Fruit fly (Drosophila melanogaster) whole organism, embryonic: ENCODE measurements around the gene SpdS.

Experiments used
- CG10147 ChIP-seq: fragments of 200-800 bp; sonication (Bioruptor generic); optimal IDR thresholded peaks from 2 replicates; lab custom pipeline; 2019; ENCODE audit warnings: missing biosample characterization, mild to moderate bottlenecking, missing genetic modification characterization, moderate library complexity
- CG1024 ChIP-seq: fragments of 200-800 bp; sonication (Bioruptor generic); IDR thresholded peaks from 2 replicates; pipeline ENCODE4 v1.3.6; 2022; ENCODE audit warnings: missing biosample characterization, missing genetic modification characterization
- CG10366 ChIP-seq: fragments of 200-800 bp; sonication (Bioruptor generic); IDR thresholded peaks from 2 replicates; pipeline ENCODE4 v1.3.6; 2022; ENCODE audit warnings: missing biosample characterization, missing genetic modification characterization
- CG10543 ChIP-seq: fragments of 200-800 bp; sonication (Bioruptor generic); optimal IDR thresholded peaks from 3 replicates; lab custom pipeline; 2017; ENCODE audit warnings: missing biosample characterization, mild to moderate bottlenecking, missing genetic modification characterization, moderate library complexity
- CG10565 ChIP-seq: fragments of 200-800 bp; sonication (Bioruptor generic); optimal IDR thresholded peaks from 3 replicates; lab custom pipeline; 2016; ENCODE audit warnings: missing biosample characterization, mild to moderate bottlenecking, missing genetic modification characterization
- CG10654 ChIP-seq: fragments of 200-800 bp; sonication (Bioruptor generic); optimal IDR thresholded peaks from 2 replicates; lab custom pipeline; 2016; ENCODE audit warnings: missing biosample characterization, missing genetic modification characterization
- CG12155 ChIP-seq: fragments of 200-800 bp; sonication (Bioruptor generic); optimal IDR thresholded peaks from 3 replicates; lab custom pipeline; 2016; ENCODE audit warnings: missing biosample characterization, missing genetic modification characterization
- CG12659 ChIP-seq: fragments of 200-800 bp; sonication (Bioruptor generic); optimal IDR thresholded peaks from 3 replicates; lab custom pipeline; 2017; ENCODE audit warnings: mild to moderate bottlenecking, missing biosample characterization, missing genetic modification reagents, missing genetic modification characterization
- CG13296 ChIP-seq: fragments of 200-800 bp; sonication (Bioruptor generic); optimal IDR thresholded peaks from 3 replicates; lab custom pipeline; 2018; ENCODE audit warnings: missing biosample characterization, mild to moderate bottlenecking, missing genetic modification characterization
- CG13624 ChIP-seq: fragments of 200-800 bp; sonication (Bioruptor generic); optimal IDR thresholded peaks from 2 replicates; lab custom pipeline; 2016; ENCODE audit warnings: missing biosample characterization, missing genetic modification characterization
- CG14965 ChIP-seq: fragments of 200-800 bp; sonication (Bioruptor generic); optimal IDR thresholded peaks from 2 replicates; lab custom pipeline; 2016; ENCODE audit warnings: missing biosample characterization, missing genetic modification characterization, borderline replicate concordance
- CG15269 ChIP-seq: fragments of 200-800 bp; sonication (Bioruptor generic); optimal IDR thresholded peaks from 2 replicates; lab custom pipeline; 2018; ENCODE audit warnings: missing biosample characterization, mild to moderate bottlenecking, missing genetic modification characterization, moderate library complexity
- CG15514 ChIP-seq: fragments of 200-800 bp; sonication (Bioruptor generic); optimal IDR thresholded peaks from 3 replicates; lab custom pipeline; 2017; ENCODE audit warnings: missing biosample characterization, missing genetic modification characterization, mild to moderate bottlenecking, moderate library complexity, missing genetic modification reagents
- CG18011 ChIP-seq: fragments of 200-800 bp; sonication (Bioruptor generic); optimal IDR thresholded peaks from 2 replicates; lab custom pipeline; 2017; ENCODE audit warnings: missing biosample characterization, missing genetic modification characterization, mild to moderate bottlenecking, moderate library complexity, missing genotype
- CG2116 ChIP-seq: fragments of 200-800 bp; sonication (Bioruptor generic); optimal IDR thresholded peaks from 3 replicates; lab custom pipeline; 2018; ENCODE audit warnings: missing biosample characterization, mild to moderate bottlenecking, missing genetic modification characterization
- CG30431 ChIP-seq: fragments of 200-800 bp; sonication (Bioruptor generic); optimal IDR thresholded peaks from 2 replicates; lab custom pipeline; 2017; ENCODE audit warnings: missing biosample characterization, missing genetic modification characterization
- CG3163 ChIP-seq: fragments of 200-800 bp; sonication (Bioruptor generic); optimal IDR thresholded peaks from 3 replicates; lab custom pipeline; 2016; ENCODE audit warnings: missing biosample characterization, missing genetic modification characterization
- CG34376 ChIP-seq: fragments of 200-800 bp; sonication (Bioruptor generic); optimal IDR thresholded peaks from 2 replicates; lab custom pipeline; 2018; ENCODE audit warnings: missing biosample characterization, mild to moderate bottlenecking, missing genetic modification characterization
- CG4854 ChIP-seq: fragments of 200-800 bp; sonication (Bioruptor generic); optimal IDR thresholded peaks from 2 replicates; lab custom pipeline; 2016; ENCODE audit warnings: missing biosample characterization, missing genetic modification characterization, inconsistent platforms
- CG7786 ChIP-seq: fragments of 200-800 bp; sonication (Bioruptor generic); optimal IDR thresholded peaks from 2 replicates; lab custom pipeline; 2016; ENCODE audit warnings: missing biosample characterization, missing genetic modification characterization
- CG7839 ChIP-seq: fragments of 200-800 bp; sonication (Bioruptor generic); optimal IDR thresholded peaks from 3 replicates; lab custom pipeline; 2018; ENCODE audit warnings: missing biosample characterization, mild to moderate bottlenecking, missing genetic modification characterization, moderate library complexity
- CG8089 ChIP-seq: fragments of 200-800 bp; sonication (Bioruptor generic); optimal IDR thresholded peaks from 3 replicates; lab custom pipeline; 2016; ENCODE audit warnings: missing biosample characterization, missing genetic modification characterization
- CG9876 ChIP-seq: fragments of 200-800 bp; sonication (Bioruptor generic); optimal IDR thresholded peaks from 2 replicates; lab custom pipeline; 2016; ENCODE audit warnings: missing biosample characterization, missing genetic modification characterization
- CHES-1-like ChIP-seq: fragments of 200-800 bp; sonication (Bioruptor generic); optimal IDR thresholded peaks from 2 replicates; lab custom pipeline; 2016; ENCODE audit warnings: missing biosample characterization, missing genetic modification characterization
- Dad ChIP-seq: fragments of 200-800 bp; sonication (Bioruptor generic); optimal IDR thresholded peaks from 3 replicates; lab custom pipeline; 2016; ENCODE audit warnings: missing biosample characterization, missing genetic modification characterization
- HLHmδ ChIP-seq: fragments of 200-800 bp; sonication (Bioruptor generic); optimal IDR thresholded peaks from 2 replicates; lab custom pipeline; 2018; ENCODE audit warnings: missing biosample characterization, mild to moderate bottlenecking, missing genetic modification characterization, moderate library complexity
- HmgD ChIP-seq: fragments of 200-800 bp; sonication (Bioruptor generic); optimal IDR thresholded peaks from 3 replicates; lab custom pipeline; 2016; ENCODE audit warnings: missing biosample characterization, missing genetic modification characterization
- Hsf ChIP-seq: fragments of 200-800 bp; sonication (Bioruptor generic); optimal IDR thresholded peaks from 3 replicates; lab custom pipeline; 2016; ENCODE audit warnings: missing biosample characterization, missing genetic modification characterization
- MBD-R2 ChIP-seq: fragments of 200-800 bp; sonication (Bioruptor generic); IDR thresholded peaks from 2 replicates; pipeline ENCODE4 v1.3.6; 2022; ENCODE audit warnings: missing biosample characterization, missing genetic modification characterization
- Mad ChIP-seq: fragments of 200-800 bp; sonication (Bioruptor generic); optimal IDR thresholded peaks from 2 replicates; lab custom pipeline; 2016; ENCODE audit warnings: missing biosample characterization, missing genetic modification characterization
- Meics ChIP-seq: fragments of 200-800 bp; sonication (Bioruptor generic); optimal IDR thresholded peaks from 2 replicates; lab custom pipeline; 2017; ENCODE audit warnings: missing biosample characterization, mild to moderate bottlenecking, missing genetic modification characterization
- NfI ChIP-seq: fragments of 200-800 bp; sonication (Bioruptor generic); optimal IDR thresholded peaks from 3 replicates; lab custom pipeline; 2018; ENCODE audit warnings: missing biosample characterization, mild to moderate bottlenecking, missing genetic modification characterization, moderate library complexity
- ac ChIP-seq: fragments of 200-800 bp; sonication (Bioruptor generic); optimal IDR thresholded peaks from 3 replicates; lab custom pipeline; 2017; ENCODE audit warnings: missing biosample characterization, mild to moderate bottlenecking, missing genetic modification characterization
- ap ChIP-seq: fragments of 200-800 bp; sonication (Bioruptor generic); IDR thresholded peaks from 2 replicates; pipeline ENCODE4 v1.3.6; 2022; ENCODE audit warnings: missing biosample characterization, missing genetic modification characterization
- cas ChIP-seq: fragments of 200-800 bp; sonication (Bioruptor generic); IDR thresholded peaks from 2 replicates; pipeline ENCODE4 v1.3.6; 2022; ENCODE audit warnings: missing biosample characterization, missing genetic modification characterization
- crol ChIP-seq: fragments of 200-800 bp; sonication (Bioruptor generic); IDR thresholded peaks from 2 replicates; pipeline ENCODE4 v1.3.6; 2022; ENCODE audit warnings: missing biosample characterization, missing genetic modification characterization
- dysf ChIP-seq: fragments of 200-800 bp; sonication (Bioruptor generic); IDR thresholded peaks from 3 replicates; pipeline ENCODE4 v1.3.6; 2022; ENCODE audit warnings: missing biosample characterization, missing genetic modification characterization
- fd3F ChIP-seq: fragments of 200-800 bp; sonication (Bioruptor generic); optimal IDR thresholded peaks from 2 replicates; lab custom pipeline; 2018; ENCODE audit warnings: missing biosample characterization, mild to moderate bottlenecking, missing genetic modification characterization, moderate library complexity
- fu2 ChIP-seq: fragments of 200-800 bp; sonication (Bioruptor generic); optimal IDR thresholded peaks from 2 replicates; lab custom pipeline; 2016; ENCODE audit warnings: missing biosample characterization, missing genetic modification characterization
- gcm2 ChIP-seq: fragments of 200-800 bp; sonication (Bioruptor generic); optimal IDR thresholded peaks from 2 replicates; lab custom pipeline; 2016; ENCODE audit warnings: missing biosample characterization, missing genetic modification characterization
- grau ChIP-seq: fragments of 200-800 bp; optimal IDR thresholded peaks from 3 replicates; lab custom pipeline; 2019; ENCODE audit warnings: missing biosample characterization, mild to moderate bottlenecking, missing genetic modification characterization, moderate library complexity
- her ChIP-seq: fragments of 200-800 bp; sonication (Bioruptor generic); optimal IDR thresholded peaks from 2 replicates; lab custom pipeline; 2016; ENCODE audit warnings: missing biosample characterization, missing genetic modification characterization
- inv ChIP-seq: fragments of 200-800 bp; sonication (Bioruptor generic); IDR thresholded peaks from 2 replicates; pipeline ENCODE4 v1.3.6; 2022; ENCODE audit warnings: missing biosample characterization, missing genetic modification characterization; ENCODE audit not compliant: partially characterized antibody
- kay ChIP-seq: fragments of 200-800 bp; sonication (Bioruptor generic); optimal IDR thresholded peaks from 2 replicates; lab custom pipeline; 2016; ENCODE audit warnings: missing biosample characterization, missing genetic modification characterization
- knrl ChIP-seq: fragments of 200-800 bp; sonication (Bioruptor generic); IDR thresholded peaks from 3 replicates; pipeline ENCODE4 v1.3.6; 2022; ENCODE audit warnings: missing biosample characterization, missing genetic modification characterization; ENCODE audit not compliant: partially characterized antibody
- lab ChIP-seq: fragments of 200-800 bp; sonication (Bioruptor generic); optimal IDR thresholded peaks from 3 replicates; lab custom pipeline; 2017; ENCODE audit warnings: missing biosample characterization, missing genetic modification characterization, mild to moderate bottlenecking, moderate library complexity, missing genetic modification reagents
- repo ChIP-seq: fragments of 200-800 bp; sonication (Bioruptor generic); optimal IDR thresholded peaks from 2 replicates; lab custom pipeline; 2016; ENCODE audit warnings: missing biosample characterization, missing genetic modification characterization
- sna ChIP-seq: fragments of 200-800 bp; sonication (Bioruptor generic); IDR thresholded peaks from 2 replicates; pipeline ENCODE4 v1.3.6; 2022; ENCODE audit warnings: missing biosample characterization, missing genetic modification characterization; ENCODE audit not compliant: partially characterized antibody
- twi ChIP-seq: fragments of 200-800 bp; optimal IDR thresholded peaks from 2 replicates; lab custom pipeline; 2019; ENCODE audit warnings: missing biosample characterization, mild to moderate bottlenecking, missing genetic modification characterization, moderate library complexity
- tx ChIP-seq: fragments of 200-800 bp; sonication (Bioruptor generic); optimal IDR thresholded peaks from 2 replicates; lab custom pipeline; 2016; ENCODE audit warnings: missing biosample characterization, missing genetic modification characterization

Gene SpdS

DNA sequence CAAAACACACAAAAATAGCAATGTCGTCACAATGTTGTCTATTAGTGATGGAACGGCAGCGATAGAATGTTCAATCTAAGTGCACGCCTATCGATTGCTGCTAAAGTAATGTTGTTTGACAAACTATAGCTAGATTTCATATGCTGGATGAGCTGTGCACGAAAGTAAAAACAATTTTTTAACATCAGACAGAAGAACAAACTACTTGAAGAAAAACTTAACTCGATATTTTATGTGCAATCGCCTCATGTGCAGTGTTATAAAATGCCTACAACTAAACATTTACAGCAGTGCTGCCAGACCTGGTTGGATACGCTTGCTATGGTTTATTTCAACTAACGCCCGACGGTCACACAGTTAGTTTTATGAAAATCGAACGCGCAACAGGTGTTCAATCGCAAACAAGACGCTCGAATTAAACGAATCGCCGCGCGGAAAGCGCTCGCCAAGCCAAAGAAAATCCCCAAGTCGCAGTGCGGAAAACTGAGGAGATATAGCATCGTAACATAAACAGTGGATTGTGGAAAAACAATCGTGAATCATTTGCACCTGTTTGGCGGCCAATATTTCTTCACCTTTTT, 40.4 kb upstream of the SpdS start, which contains the start of the genes bocks and CG8312 (continued):
- TF ChIP-seq CG4854 (GFP tag; lab: Kevin White, UChicago) (peak; percentile 3), ap (no peak), CG7839 (tag; lab: Kevin White, UChicago) (peak; percentile 31), Meics (GFP tag; lab: Kevin White, UChicago) (peak; percentile 6), twi (tag; lab: Kevin White, UChicago) (peak; percentile 48), CG10565 (GFP tag; lab: Kevin White, UChicago) (no peak), CG10654 (GFP tag; lab: Kevin White, UChicago) (peak; percentile 38), tx (GFP tag; lab: Kevin White, UChicago) (peak; percentile 38), CG10147 (peak; percentile 47), CG2116 (GFP tag; lab: Kevin White, UChicago) (peak; percentile 92), fu2 (GFP tag; lab: Kevin White, UChicago) (peak; percentile 13), lab (GFP tag; lab: Kevin White, UChicago) (peak; percentile 69), CG10543 (peak; percentile 67), dysf (GFP tag; lab: Robert Waterston, UW) (no peak), NfI (peak; percentile 26), HmgD (peak; percentile 78), inv (no peak), sna (GFP tag; lab: Robert Waterston, UW) (no peak), CG13624 (GFP tag; lab: Kevin White, UChicago) (peak; percentile 79), CG8089 (peak; percentile 12), kay (GFP tag; lab: Kevin White, UChicago) (peak; percentile 54), HLHmδ (peak; percentile 27), CG15514 (peak; percentile 80), CG1024 (GFP tag; lab: Robert Waterston, UW) (no peak), Dad (GFP tag; lab: Kevin White, UChicago) (peak; percentile 59), repo (peak; percentile 46), knrl (GFP tag; lab: Robert Waterston, UW) (no peak), Hsf (peak; percentile 55), CG13296 (GFP tag; lab: Kevin White, UChicago) (peak; percentile 42), CG30431 (GFP tag; lab: Kevin White, UChicago) (no peak), CG3163 (GFP tag; lab: Kevin White, UChicago) (peak; percentile 47), CHES-1-like (GFP tag; lab: Kevin White, UChicago) (peak; percentile 85), CG14965 (GFP tag; lab: Kevin White, UChicago) (no peak), CG15269 (tag; lab: Kevin White, UChicago) (peak; percentile 1), ac (no peak), grau (peak; percentile 54), fd3F (no peak), CG9876 (GFP tag; lab: Kevin White, UChicago) (peak; percentile 40), crol (GFP tag; lab: Robert Waterston, UW) (no peak), Mad (GFP tag; lab: Kevin White, UChicago) (peak; percentile 44), her (peak; percentile 30), CG18011 (no peak), CG12155 (GFP tag; lab: Kevin White, UChicago) (peak; percentile 44), CG12659 (GFP tag; lab: Kevin White, UChicago) (peak; percentile 89), CG34376 (GFP tag; lab: Kevin White, UChicago) (peak; percentile 52), gcm2 (GFP tag; lab: Kevin White, UChicago) (no peak), MBD-R2 (no peak), cas (no peak), CG7786 (peak; percentile 48), CG10366 (GFP tag; lab: Robert Waterston, UW) (no peak)
